Worm (Caenorhabditis elegans) whole organism, young adult: ENCODE data around the gene his-70.

ENCODE experiments used
- F33H1.4 ChIP-seq: fragments of 200-800 bp; sonication (Bioruptor generic); IDR thresholded peaks from 2 replicates; pipeline ENCODE4 v1.3.6; 2022; ENCODE audit warnings: missing genetic modification reagents, missing genetic modification characterization, missing compliant biosample characterization
- F37B4.10 ChIP-seq: fragments of 200-800 bp; sonication (Bioruptor generic); IDR thresholded peaks from 2 replicates; pipeline ENCODE4 v1.3.6; 2022; ENCODE audit warnings: missing genetic modification characterization, missing compliant biosample characterization
- ama-1 ChIP-seq, 3 experiments: fragments of 150-350 bp in 1 of 3; sonication (generic microtip) in 2 of 3; optimal IDR thresholded peaks; 2 replicates each; lab custom pipeline; 2014 to 2018; ENCODE audit warnings: missing biosample characterization in 2 of 3, missing genetic modification characterization in 2 of 3, missing genetic modification reagents in 2 of 3
- ceh-58 ChIP-seq: fragments of 200-800 bp; sonication (Bioruptor generic); IDR thresholded peaks from 2 replicates; pipeline ENCODE4 v1.3.6; 2022; ENCODE audit warnings: missing genetic modification characterization, missing compliant biosample characterization
- ceh-91 ChIP-seq: fragments of 200-800 bp; sonication (Bioruptor generic); IDR thresholded peaks from 2 replicates; pipeline ENCODE4 v1.3.6; 2022; ENCODE audit warnings: missing genetic modification reagents, missing genetic modification characterization, missing compliant biosample characterization
- dpff-1 ChIP-seq: sonication (generic microtip); optimal IDR thresholded peaks from 2 replicates; lab custom pipeline; 2017; ENCODE audit warnings: mild to moderate bottlenecking, missing genetic modification characterization, missing compliant biosample characterization
- egrh-3 ChIP-seq: fragments of 200-800 bp; sonication (Bioruptor generic); IDR thresholded peaks from 2 replicates; pipeline ENCODE4 v1.3.6; 2022; ENCODE audit warnings: missing genetic modification reagents, missing genetic modification characterization, missing compliant biosample characterization
- lin-35 ChIP-seq, 3 experiments: fragments of 150-350 bp in 2 of 3; sonication (generic microtip) in 1 of 3; optimal IDR thresholded peaks; 2 replicates each; lab custom pipeline; 2014 to 2018; ENCODE audit warnings: missing biosample characterization in 3 of 3, missing genetic modification characterization in 3 of 3, missing genetic modification reagents in 3 of 3
- madf-8 ChIP-seq: fragments of 200-800 bp; sonication (Bioruptor generic); conservative IDR thresholded peaks from 2 replicates; pipeline ENCODE4 v1.3.6; 2022; ENCODE audit warnings: missing genetic modification reagents, missing genetic modification characterization, missing compliant biosample characterization
- nfya-2 ChIP-seq: fragments of 200-800 bp; sonication (Bioruptor generic); IDR thresholded peaks from 2 replicates; pipeline ENCODE4 v1.3.6; 2022; ENCODE audit warnings: missing genetic modification reagents, missing genetic modification characterization, missing compliant biosample characterization
- pha-4 ChIP-seq: fragments of 150-350 bp; sonication (generic microtip); optimal IDR thresholded peaks from 2 replicates; lab custom pipeline; 2014; ENCODE audit warnings: missing biosample characterization, missing genetic modification reagents, missing genetic modification characterization
- somi-1 ChIP-seq: fragments of 200-800 bp; sonication (Bioruptor generic); optimal IDR thresholded peaks from 2 replicates; lab custom pipeline; 2018; ENCODE audit warnings: mild to moderate bottlenecking, missing genetic modification characterization, missing compliant biosample characterization

- TF ChIP-seq dpff-1 (tag; lab: Kevin White, UChicago) (no peak), madf-8 (GFP tag; lab: Robert Waterston, UW) (no peak), somi-1 (GFP tag; lab: Kevin White, UChicago) (no peak), lin-35 (GFP tag; optimal IDR thresholded peaks at IDR 0.05; lab: Kevin White, UChicago) (no peak), F33H1.4 (no peak), ceh-58 (GFP tag; lab: Robert Waterston, UW) (no peak), ama-1 (optimal IDR thresholded peaks at IDR 0.05; lab: Kevin White, UChicago) (no peak), ama-1 (GFP tag; optimal IDR thresholded peaks at IDR 0.05; lab: Kevin White, UChicago) (no peak), nfya-2 (no peak), pha-4 (tag; lab: Kevin White, UChicago) (no peak), F37B4.10 (GFP tag; lab: Robert Waterston, UW) (no peak), ceh-91 (no peak), egrh-3 (GFP tag; lab: Robert Waterston, UW) (no peak)
Observed at ce11 chrIII:4068120-4068519, 8.2 kb upstream of the his-70 start.
